Fruit fly (Drosophila melanogaster): Measurements from ENCODE around the gene Nle.

DNA sequence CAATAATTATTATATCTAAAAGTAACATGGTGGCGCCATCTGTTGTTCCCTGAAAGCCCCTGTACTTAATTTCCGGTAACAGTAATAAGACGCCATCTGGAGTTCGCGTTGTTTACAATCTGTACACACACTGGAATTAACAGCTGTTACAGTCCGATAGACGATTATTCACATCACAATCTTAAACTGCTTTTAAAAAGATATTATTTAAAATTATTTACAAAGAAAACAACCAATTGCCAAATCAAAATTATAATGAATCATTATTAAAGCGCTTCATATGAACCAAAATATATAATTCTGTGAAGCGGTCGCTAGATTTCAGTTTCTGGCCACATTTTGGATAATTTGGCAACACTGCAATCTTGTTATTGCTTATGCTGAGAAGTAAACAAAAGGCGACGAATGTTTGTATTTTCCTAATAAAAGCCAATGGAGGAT is 34.5 kb upstream of the Nle start, which contains the start of gene CG13689:
- no peak for TF ChIP-seq Myc (optimal IDR thresholded peaks at IDR 0.05)
- no peak for TF ChIP-seq Sin3A (optimal IDR thresholded peaks at IDR 0.05)
- TF ChIP-seq psq (optimal IDR thresholded peaks at IDR 0.05) = no peak
- TF ChIP-seq insv (optimal IDR thresholded peaks at IDR 0.05) = no peak
- no peak for TF ChIP-seq ttk (optimal IDR thresholded peaks at IDR 0.05)

Data from Kc167 (cell line).